Worm (Caenorhabditis elegans) whole organism, L4/young adult: ENCODE data around the gene sup-35.

Experiments used
- W03F9.2 ChIP-seq: fragments of 150-350 bp; optimal IDR thresholded peaks from 2 replicates; lab custom pipeline; 2014; ENCODE audit warnings: missing biosample characterization, missing genetic modification characterization
- dao-5 ChIP-seq: sonication (generic microtip); optimal IDR thresholded peaks from 2 replicates; lab custom pipeline; 2016; ENCODE audit warnings: missing genotype, missing genetic modification characterization, moderate library complexity, missing compliant biosample characterization

DNA sequence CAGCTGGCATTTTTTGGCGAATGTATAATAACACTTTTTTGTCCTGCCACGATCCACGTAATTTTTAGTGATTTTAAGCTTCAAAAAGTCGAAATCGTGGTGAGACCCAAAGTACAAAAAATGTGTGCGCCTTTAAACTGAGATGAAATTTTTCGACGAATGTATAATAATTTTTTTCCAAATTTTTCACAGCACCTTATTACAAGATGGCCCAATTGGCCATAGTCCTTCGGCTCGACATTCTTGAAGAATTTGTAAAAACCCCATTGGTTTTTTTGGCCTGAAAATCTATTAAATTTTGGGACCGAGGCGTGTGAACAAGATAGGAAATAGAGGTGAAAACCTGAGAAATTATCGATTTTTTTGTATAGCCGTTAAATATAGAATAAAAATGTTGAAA is 3.1 kb downstream of the sup-35 start:
- TF ChIP-seq W03F9.2 (tag; lab: Kevin White, UChicago): no peak
- TF ChIP-seq dao-5 (tag; lab: Kevin White, UChicago): no peak
